Worm (Caenorhabditis elegans): Measurements from ENCODE around the gene lmp-2.

ce11 chrX:1125426-1125825, at the start of gene lmp-2:
- TF ChIP-seq pha-4 (tag; optimal IDR thresholded peaks at IDR 0.05) (no peak), efl-1 (GFP tag; optimal IDR thresholded peaks at IDR 0.05) (no peak), nfya-1 (tag; optimal IDR thresholded peaks at IDR 0.05; ENCODE audit: borderline replicate concordance, insufficient read depth) (no peak), ztf-22 (GFP tag; optimal IDR thresholded peaks at IDR 0.05) (no peak), zfh-2 (GFP tag; conservative IDR thresholded peaks at IDR 0.05) (no peak), ekl-4 (GFP tag; IDR thresholded peaks at IDR 0.05) (no peak), dpl-1 (GFP tag; optimal IDR thresholded peaks at IDR 0.05) (no peak)

Measured in whole organism, young adult.